Fruit fly (Drosophila melanogaster) whole organism, prepupa: ENCODE data around the gene RpLP1.

ENCODE experiments used
- Blimp-1 ChIP-seq: fragments of 200-800 bp; sonication (Bioruptor generic); optimal IDR thresholded peaks from 3 replicates; lab custom pipeline; 2017; ENCODE audit warnings: missing biosample characterization, missing genetic modification characterization, mild to moderate bottlenecking, moderate library complexity, missing genetic modification reagents
- CG10631 ChIP-seq: fragments of 200-800 bp; sonication (Bioruptor generic); optimal IDR thresholded peaks from 2 replicates; lab custom pipeline; 2016; ENCODE audit warnings: missing biosample characterization, missing genetic modification characterization
- CG11294 ChIP-seq: fragments of 200-800 bp; sonication (Bioruptor generic); IDR thresholded peaks from 2 replicates; pipeline ENCODE4 v1.3.6; 2022; ENCODE audit warnings: missing biosample characterization, missing genetic modification characterization
- CG11762 ChIP-seq: fragments of 200-800 bp; sonication (Bioruptor generic); optimal IDR thresholded peaks from 3 replicates; lab custom pipeline; 2016; ENCODE audit warnings: missing biosample characterization, missing genetic modification characterization; ENCODE audit not compliant: insufficient read depth
- CG11902 ChIP-seq: fragments of 200-800 bp; sonication (Bioruptor generic); optimal IDR thresholded peaks from 3 replicates; lab custom pipeline; 2016; ENCODE audit warnings: missing biosample characterization, missing genetic modification characterization
- CG15336 ChIP-seq: fragments of 200-800 bp; sonication (Bioruptor generic); IDR thresholded peaks from 2 replicates; pipeline ENCODE4 v1.3.6; 2022; ENCODE audit warnings: missing biosample characterization, missing genetic modification characterization
- CG1621 ChIP-seq: fragments of 200-800 bp; sonication (Bioruptor generic); optimal IDR thresholded peaks from 3 replicates; lab custom pipeline; 2018; ENCODE audit warnings: missing biosample characterization, mild to moderate bottlenecking, missing genetic modification characterization
- CG16779 ChIP-seq: fragments of 200-800 bp; sonication (Bioruptor generic); optimal IDR thresholded peaks from 3 replicates; lab custom pipeline; 2017; ENCODE audit warnings: missing biosample characterization, mild to moderate bottlenecking, missing genetic modification characterization
- CG31627 ChIP-seq: fragments of 200-800 bp; sonication (Bioruptor generic); optimal IDR thresholded peaks from 3 replicates; lab custom pipeline; 2016; ENCODE audit warnings: missing biosample characterization, missing genetic modification characterization
- CG32006 ChIP-seq: fragments of 200-800 bp; sonication (Bioruptor generic); optimal IDR thresholded peaks from 3 replicates; lab custom pipeline; 2017; ENCODE audit warnings: missing biosample characterization, mild to moderate bottlenecking, missing genetic modification characterization
- CG3919 ChIP-seq: fragments of 200-800 bp; sonication (Bioruptor generic); optimal IDR thresholded peaks from 3 replicates; lab custom pipeline; 2016; ENCODE audit warnings: missing biosample characterization, missing genetic modification characterization
- CG6163 ChIP-seq: fragments of 200-800 bp; sonication (Bioruptor generic); IDR thresholded peaks from 3 replicates; pipeline ENCODE4 v1.3.6; 2022; ENCODE audit warnings: missing biosample characterization, missing genetic modification characterization
- CG6276 ChIP-seq: fragments of 200-800 bp; sonication (Bioruptor generic); optimal IDR thresholded peaks from 2 replicates; lab custom pipeline; 2017; ENCODE audit warnings: missing biosample characterization, mild to moderate bottlenecking, missing genetic modification characterization
- CG6854 ChIP-seq: fragments of 200-800 bp; sonication (Bioruptor generic); optimal IDR thresholded peaks from 2 replicates; lab custom pipeline; 2017; ENCODE audit warnings: missing biosample characterization, mild to moderate bottlenecking, missing genetic modification characterization
- CG7368 ChIP-seq: fragments of 200-800 bp; sonication (Bioruptor generic); optimal IDR thresholded peaks from 3 replicates; lab custom pipeline; 2016; ENCODE audit warnings: missing biosample characterization, missing genetic modification characterization
- CG8119 ChIP-seq: fragments of 200-800 bp; sonication (Bioruptor generic); IDR thresholded peaks from 3 replicates; pipeline ENCODE4 v1.3.6; 2022; ENCODE audit warnings: missing biosample characterization, missing genetic modification characterization
- CG8319 ChIP-seq: fragments of 200-800 bp; sonication (Bioruptor generic); optimal IDR thresholded peaks from 3 replicates; lab custom pipeline; 2016; ENCODE audit warnings: missing biosample characterization, missing genetic modification characterization
- Eip75B ChIP-seq: fragments of 200-800 bp; sonication (Bioruptor generic); optimal IDR thresholded peaks from 3 replicates; lab custom pipeline; 2016; ENCODE audit warnings: missing biosample characterization, missing genetic modification characterization
- Eip78C ChIP-seq: fragments of 200-800 bp; sonication (Bioruptor generic); peaks from one replicate; lab custom pipeline; 2016; ENCODE audit warnings: missing biosample characterization, missing genetic modification characterization
- Eip93F ChIP-seq: fragments of 200-800 bp; sonication (Bioruptor generic); optimal IDR thresholded peaks from 2 replicates; lab custom pipeline; 2016; ENCODE audit warnings: missing biosample characterization, mild to moderate bottlenecking, missing genetic modification characterization
- Ets96B ChIP-seq: fragments of 200-800 bp; optimal IDR thresholded peaks from 2 replicates; lab custom pipeline; 2019; ENCODE audit warnings: missing biosample characterization, mild to moderate bottlenecking, missing genetic modification characterization, moderate library complexity
- Hr38 ChIP-seq: sonication (Bioruptor generic); optimal IDR thresholded peaks from 2 replicates; lab custom pipeline; 2016; ENCODE audit warnings: missing biosample characterization, missing genetic modification characterization
- Lpt ChIP-seq: fragments of 200-800 bp; sonication (Bioruptor generic); optimal IDR thresholded peaks from 3 replicates; lab custom pipeline; 2016; ENCODE audit warnings: missing biosample characterization, missing genetic modification characterization
- Met ChIP-seq: fragments of 200-800 bp; sonication (Bioruptor generic); optimal IDR thresholded peaks from 3 replicates; lab custom pipeline; 2016; ENCODE audit warnings: missing biosample characterization, missing genetic modification characterization
- OdsH ChIP-seq: fragments of 200-800 bp; sonication (Bioruptor generic); optimal IDR thresholded peaks from 3 replicates; lab custom pipeline; 2016; ENCODE audit warnings: missing biosample characterization, missing genetic modification characterization
- Smox ChIP-seq: fragments of 200-800 bp; sonication (Bioruptor generic); optimal IDR thresholded peaks from 3 replicates; lab custom pipeline; 2016; ENCODE audit warnings: missing biosample characterization, missing genetic modification characterization
- Sox14 ChIP-seq: fragments of 200-800 bp; sonication (Bioruptor generic); optimal IDR thresholded peaks from 3 replicates; lab custom pipeline; 2016; ENCODE audit warnings: missing biosample characterization, missing genetic modification characterization
- cyc ChIP-seq: fragments of 200-800 bp; sonication (Bioruptor generic); optimal IDR thresholded peaks from 3 replicates; lab custom pipeline; 2016; ENCODE audit warnings: missing biosample characterization, missing genetic modification characterization
- dac ChIP-seq: fragments of 200-800 bp; sonication (Bioruptor generic); optimal IDR thresholded peaks from 2 replicates; lab custom pipeline; 2017; ENCODE audit warnings: missing biosample characterization, mild to moderate bottlenecking, missing genetic modification characterization
- eg ChIP-seq: fragments of 200-800 bp; sonication (Bioruptor generic); IDR thresholded peaks from 3 replicates; pipeline ENCODE4 v1.3.6; 2022; ENCODE audit warnings: missing biosample characterization, missing genetic modification characterization
- esn ChIP-seq: fragments of 200-800 bp; sonication (Bioruptor generic); optimal IDR thresholded peaks from 2 replicates; lab custom pipeline; 2016; ENCODE audit warnings: missing biosample characterization, mild to moderate bottlenecking, missing genetic modification characterization, moderate library complexity
- fd59A ChIP-seq: fragments of 200-800 bp; sonication (Bioruptor generic); optimal IDR thresholded peaks from 2 replicates; lab custom pipeline; 2017; ENCODE audit warnings: missing biosample characterization, mild to moderate bottlenecking, missing genetic modification characterization, missing genetic modification reagents
- fd85E ChIP-seq: fragments of 200-800 bp; sonication (Bioruptor generic); optimal IDR thresholded peaks from 3 replicates; lab custom pipeline; 2016; ENCODE audit warnings: missing biosample characterization, missing genetic modification characterization
- fkh ChIP-seq: fragments of 200-800 bp; sonication (Bioruptor generic); optimal IDR thresholded peaks from 3 replicates; lab custom pipeline; 2017; ENCODE audit warnings: missing biosample characterization, mild to moderate bottlenecking, missing genetic modification characterization, moderate library complexity
- lz ChIP-seq: fragments of 200-800 bp; sonication (Bioruptor generic); optimal IDR thresholded peaks from 3 replicates; lab custom pipeline; 2016; ENCODE audit warnings: missing biosample characterization, missing genetic modification characterization
- net ChIP-seq: fragments of 200-800 bp; sonication (Bioruptor generic); optimal IDR thresholded peaks from 3 replicates; lab custom pipeline; 2016; ENCODE audit warnings: missing biosample characterization, missing genetic modification characterization
- pdm3 ChIP-seq: fragments of 200-800 bp; sonication (Bioruptor generic); optimal IDR thresholded peaks from 3 replicates; lab custom pipeline; 2016; ENCODE audit warnings: missing biosample characterization, missing genetic modification characterization
- salr ChIP-seq, 2 experiments: fragments of 200-800 bp; sonication (Bioruptor generic); optimal IDR thresholded peaks; 3 replicates each; lab custom pipeline; 2016 to 2018; ENCODE audit warnings: missing biosample characterization in 2 of 2, missing genetic modification characterization in 2 of 2, mild to moderate bottlenecking in 1 of 2
- ss ChIP-seq, 2 experiments: fragments of 200-800 bp; sonication (Bioruptor generic); optimal IDR thresholded peaks; 2 replicates in 1 of 2; 3 replicates in 1 of 2; lab custom pipeline; 2017 to 2018; ENCODE audit warnings: mild to moderate bottlenecking in 2 of 2, missing biosample characterization in 2 of 2, missing genetic modification characterization in 2 of 2, moderate library complexity in 1 of 2
- svp ChIP-seq: fragments of 200-800 bp; sonication (Bioruptor generic); peaks from one replicate; lab custom pipeline; 2016; ENCODE audit warnings: missing biosample characterization, missing genetic modification characterization
- topi ChIP-seq: fragments of 200-800 bp; sonication (Bioruptor generic); optimal IDR thresholded peaks from 3 replicates; lab custom pipeline; 2016; ENCODE audit warnings: missing biosample characterization, missing genetic modification characterization
- vri ChIP-seq: fragments of 200-800 bp; sonication (Bioruptor generic); optimal IDR thresholded peaks from 3 replicates; lab custom pipeline; 2016; ENCODE audit warnings: missing biosample characterization, mild to moderate bottlenecking, missing genetic modification characterization

The RpLP1 gene

dm6 chr2L:423160-423559 lies 3.4 kb downstream of the RpLP1 start (continued):
- TF ChIP-seq CG11762 (GFP tag; lab: Kevin White, UChicago) (no peak), vri (GFP tag; lab: Kevin White, UChicago) (peak; percentile 89), ss (GFP tag; optimal IDR thresholded peaks at IDR 0.05; lab: Kevin White, UChicago) (peak in 1 of 2 experiments; percentile 11), CG32006 (peak; percentile 25), fd59A (GFP tag; lab: Kevin White, UChicago) (peak; percentile 13), fd85E (GFP tag; lab: Kevin White, UChicago) (no peak), CG8319 (GFP tag; lab: Kevin White, UChicago) (peak; percentile 14), Smox (GFP tag; lab: Kevin White, UChicago) (peak; percentile 83), CG6276 (no peak), Ets96B (tag; lab: Kevin White, UChicago) (peak; percentile 28), esn (GFP tag; lab: Kevin White, UChicago) (peak; percentile 90), svp (peak; percentile 93), CG8119 (GFP tag; lab: Robert Waterston, UW) (peak; percentile 55; the same call in 2 of the 3 replicates), CG7368 (no peak), CG15336 (GFP tag; lab: Robert Waterston, UW) (peak; percentile 12; the same call in 1 of the 2 replicates), lz (peak; percentile 79), pdm3 (GFP tag; lab: Kevin White, UChicago) (peak; percentile 59), Sox14 (peak; percentile 69), CG31627 (GFP tag; lab: Kevin White, UChicago) (peak; percentile 78), Eip93F (GFP tag; lab: Kevin White, UChicago) (peak; percentile 65)
- TF ChIP-seq, all 60 proteins: peak for 45

- TF ChIP-seq CG10631 (no peak), fkh (GFP tag; lab: Kevin White, UChicago) (peak; percentile 87)
These were observed 5.7 kb downstream of the RpLP1 start for dm6 chr2L:425491-425890.

dm6 chr2L:426449-426848 lies 6.7 kb downstream of the RpLP1 start:
- TF ChIP-seq Met (no peak), Eip78C (GFP tag; lab: Kevin White, UChicago) (no peak)

dm6 chr2L:427338-428234 lies 7.8 kb downstream of the RpLP1 start:
- peak; percentile 97 for TF ChIP-seq CG8119 (GFP tag; lab: Robert Waterston, UW)
- peak; percentile 82 to 89 for TF ChIP-seq salr (GFP tag; optimal IDR thresholded peaks at IDR 0.05; lab: Kevin White, UChicago)
- peak; percentile 91 for TF ChIP-seq CG6276
- TF ChIP-seq CG10631, result peak; percentile 93
- TF ChIP-seq fkh (GFP tag; lab: Kevin White, UChicago), result no peak
- peak; percentile 80 for TF ChIP-seq Blimp-1 (GFP tag; lab: Kevin White, UChicago)
- peak; percentile 83 for TF ChIP-seq Hr38 (GFP tag; lab: Kevin White, UChicago)
- peak; percentile 94 for TF ChIP-seq lz
- peak; percentile 98 for TF ChIP-seq Eip78C (GFP tag; lab: Kevin White, UChicago)
- TF ChIP-seq CG16779 (tag; lab: Kevin White, UChicago), result peak; percentile 82
- peak; percentile 96 for TF ChIP-seq OdsH
- peak; percentile 96 for TF ChIP-seq CG3919 (GFP tag; lab: Kevin White, UChicago)
- TF ChIP-seq CG6854 (GFP tag; lab: Kevin White, UChicago), result peak; percentile 91
- TF ChIP-seq CG6163 (GFP tag; lab: Robert Waterston, UW), result peak; percentile 96
- TF ChIP-seq CG11294 (GFP tag; lab: Robert Waterston, UW), result peak; percentile 78
- peak; percentile 91 for TF ChIP-seq cyc (GFP tag; lab: Kevin White, UChicago)
- peak; percentile 93 to 97 for TF ChIP-seq ss (GFP tag; optimal IDR thresholded peaks at IDR 0.05; lab: Kevin White, UChicago)
- peak; percentile 96 for TF ChIP-seq CG32006
- peak; percentile 96 for TF ChIP-seq Eip75B (GFP tag; lab: Kevin White, UChicago)
- TF ChIP-seq CG31627 (GFP tag; lab: Kevin White, UChicago), result peak; percentile 93
- peak; percentile 97 for TF ChIP-seq CG15336 (GFP tag; lab: Robert Waterston, UW)
- peak; percentile 96 for TF ChIP-seq eg (GFP tag; lab: Robert Waterston, UW)
- TF ChIP-seq CG1621, result peak; percentile 88
- peak; percentile 93 for TF ChIP-seq CG7368
- peak; percentile 84 for TF ChIP-seq fd85E (GFP tag; lab: Kevin White, UChicago)
- peak; percentile 85 for TF ChIP-seq CG11902
- peak; percentile 93 for TF ChIP-seq topi (GFP tag; lab: Kevin White, UChicago)
- TF ChIP-seq net (GFP tag; lab: Kevin White, UChicago), result peak; percentile 94
- peak; percentile 95 for TF ChIP-seq pdm3 (GFP tag; lab: Kevin White, UChicago)
- TF ChIP-seq Lpt (GFP tag; lab: Kevin White, UChicago), result peak; percentile 92
- TF ChIP-seq dac (GFP tag; lab: Kevin White, UChicago), result peak; percentile 95
